Fruit fly (Drosophila melanogaster): ENCODE measurements around the gene Usp2.

Usp2 gene

DNA sequence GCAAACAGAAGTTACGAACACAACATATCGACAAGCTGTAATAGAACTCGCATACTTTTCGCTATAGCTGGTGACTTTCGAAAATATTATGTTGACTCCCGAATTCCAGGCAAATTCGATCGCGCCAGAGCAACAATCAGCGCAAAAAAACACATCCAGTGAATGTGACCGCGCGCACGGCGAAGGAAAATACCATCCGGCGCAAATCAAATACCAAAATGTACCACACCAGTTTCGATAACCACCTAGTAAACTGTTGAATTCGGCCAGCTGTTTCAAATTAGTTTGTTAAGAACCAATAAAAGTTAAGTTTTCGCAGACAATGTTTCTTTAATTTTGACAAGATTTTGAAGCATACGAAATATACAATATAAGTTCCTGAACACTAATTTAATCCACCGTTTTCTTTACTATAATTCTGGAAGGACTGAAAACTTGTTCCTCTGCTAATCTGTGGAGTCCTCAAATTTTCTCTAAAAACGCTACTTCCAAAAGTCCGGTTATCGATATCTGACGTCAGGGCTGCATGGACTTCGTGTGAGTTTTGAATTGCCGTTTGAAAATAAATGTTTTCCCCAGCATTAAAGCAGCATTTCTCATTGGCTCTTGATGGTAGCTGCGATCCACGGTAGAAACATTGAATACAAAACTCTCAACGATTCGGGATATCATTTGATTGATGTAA lies 26.4 kb downstream of the Usp2 start, which contains the start of the genes Cp110 and CG12576 (continued):
- TF ChIP-seq CG16813 (GFP tag; IDR thresholded peaks at IDR 0.05; ENCODE audit: partially characterized antibody) (0 out of 3 replicates have a peak, but pooled peaks have one; percentile 42), scrt (GFP tag; optimal IDR thresholded peaks at IDR 0.05) (peak; percentile 60), Sin3A (optimal IDR thresholded peaks at IDR 0.05) (peak; percentile 86), Dp (GFP tag; optimal IDR thresholded peaks at IDR 0.05) (peak; percentile 68), CG30020 (tag; optimal IDR thresholded peaks at IDR 0.05) (peak; percentile 30), CG17186 (GFP tag; optimal IDR thresholded peaks at IDR 0.05) (peak; percentile 8), Dref (GFP tag; IDR thresholded peaks at IDR 0.05) (peak; percentile 56), Scr (GFP tag; IDR thresholded peaks at IDR 0.05; ENCODE audit: partially characterized antibody) (peak; percentile 37; the same call in 1 of the 2 replicates), wek (GFP tag; optimal IDR thresholded peaks at IDR 0.05) (no peak), gfzf (GFP tag; optimal IDR thresholded peaks at IDR 0.05) (peak; percentile 73), fd102C (GFP tag; optimal IDR thresholded peaks at IDR 0.05) (no peak), cad (GFP tag; optimal IDR thresholded peaks at IDR 0.05) (no peak), Nf-YC (tag; optimal IDR thresholded peaks at IDR 0.05) (peak; percentile 23), CG9797 (GFP tag; optimal IDR thresholded peaks at IDR 0.05) (peak; percentile 65), shn (GFP tag; optimal IDR thresholded peaks at IDR 0.05) (no peak), amos (GFP tag; IDR thresholded peaks at IDR 0.05; ENCODE audit: partially characterized antibody) (peak; percentile 33; the same call in 1 of the 2 replicates), CG13287 (GFP tag; IDR thresholded peaks at IDR 0.05; ENCODE audit: partially characterized antibody) (0 out of 2 replicates have a peak, but pooled peaks have one; percentile 13), sd (tag; optimal IDR thresholded peaks at IDR 0.05) (peak; percentile 45), CoRest (tag; optimal IDR thresholded peaks at IDR 0.05) (peak; percentile 3), unc-4 (GFP tag; IDR thresholded peaks at IDR 0.05; ENCODE audit: partially characterized antibody) (0 out of 2 replicates have a peak, but pooled peaks have one; percentile 14), CG2116 (GFP tag; optimal IDR thresholded peaks at IDR 0.05) (peak; percentile 93), Lhr (GFP tag; optimal IDR thresholded peaks at IDR 0.05) (peak; percentile 8), crp (GFP tag; optimal IDR thresholded peaks at IDR 0.05) (peak in 1 of 2 experiments; percentile 76), pzg (GFP tag; optimal IDR thresholded peaks at IDR 0.05) (peak; percentile 57), Atf3 (GFP tag; optimal IDR thresholded peaks at IDR 0.05) (no peak), gsb-n (tag; optimal IDR thresholded peaks at IDR 0.05) (no peak), phol (tag; optimal IDR thresholded peaks at IDR 0.05) (peak; percentile 6), BEAF-32 (GFP tag; optimal IDR thresholded peaks at IDR 0.05) (peak; percentile 66)

DNA sequence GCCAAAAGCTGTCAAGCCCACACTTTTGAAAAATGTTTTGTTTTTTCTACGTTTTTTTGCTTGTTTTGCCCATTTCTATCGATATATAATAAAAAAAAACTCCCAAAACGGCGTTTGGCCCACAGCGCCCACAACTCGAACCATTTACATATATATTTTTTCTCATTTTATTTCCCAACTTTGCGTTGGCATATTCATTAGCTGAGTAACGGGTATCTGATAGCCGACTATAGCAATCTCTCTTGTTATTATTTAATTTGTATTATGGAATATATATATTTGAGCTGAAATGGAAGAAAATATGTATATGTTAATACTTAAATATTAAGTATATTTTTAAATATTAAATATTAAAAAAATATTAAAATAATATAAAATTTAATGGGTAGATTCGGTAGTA lies 30.9 kb downstream of the Usp2 start:
- TF ChIP-seq CG2202 (tag; optimal IDR thresholded peaks at IDR 0.05) (no peak), Bgb (GFP tag; IDR thresholded peaks at IDR 0.05; ENCODE audit: partially characterized antibody) (peak; percentile 34; the same call in 1 of the 2 replicates), CG14860 (GFP tag; IDR thresholded peaks at IDR 0.05; ENCODE audit: partially characterized antibody) (peak; percentile 49; the same call in 1 of the 3 replicates), CG13296 (GFP tag; optimal IDR thresholded peaks at IDR 0.05) (no peak), Scr (GFP tag; IDR thresholded peaks at IDR 0.05; ENCODE audit: partially characterized antibody) (peak; percentile 42), HLH4C (GFP tag; IDR thresholded peaks at IDR 0.05; ENCODE audit: partially characterized antibody) (peak; percentile 78; the same call in 2 of the 3 replicates), tna (GFP tag; IDR thresholded peaks at IDR 0.05; ENCODE audit: partially characterized antibody) (peak; percentile 32; the same call in 1 of the 2 replicates), Awh (GFP tag; IDR thresholded peaks at IDR 0.05) (no peak), cato (GFP tag; optimal IDR thresholded peaks at IDR 0.05; ENCODE audit: borderline replicate concordance) (no peak), CG13775 (GFP tag; optimal IDR thresholded peaks at IDR 0.05) (no peak), nerfin-2 (GFP tag; IDR thresholded peaks at IDR 0.05; ENCODE audit: partially characterized antibody) (0 out of 2 replicates have a peak, but pooled peaks have one; percentile 19), CG7963 (GFP tag; IDR thresholded peaks at IDR 0.05; ENCODE audit: partially characterized antibody) (0 out of 3 replicates have a peak, but pooled peaks have one; percentile 37), D19B (GFP tag; optimal IDR thresholded peaks at IDR 0.05) (peak; percentile 53), ase (GFP tag; IDR thresholded peaks at IDR 0.05) (no peak), lmd (GFP tag; IDR thresholded peaks at IDR 0.05) (no peak), Blimp-1 (GFP tag; optimal IDR thresholded peaks at IDR 0.05) (no peak)
